Worm (Caenorhabditis elegans) whole organism, L3 larva: Measurements from ENCODE around the gene hosl-1.

Experiments
- fkh-10 ChIP-seq: sonication (generic microtip); optimal IDR thresholded peaks from 2 replicates; lab custom pipeline; 2017; ENCODE audit warnings: missing biosample characterization, missing genetic modification reagents, missing genetic modification characterization
- nhr-76 ChIP-seq: fragments of 150-350 bp; sonication (generic microtip); optimal IDR thresholded peaks from 5 replicates; lab custom pipeline; 2014; ENCODE audit warnings: missing biosample characterization, missing genetic modification characterization
- sea-2 ChIP-seq: fragments of 150-350 bp; sonication (generic microtip); optimal IDR thresholded peaks from 4 replicates; lab custom pipeline; 2014; ENCODE audit warnings: missing biosample characterization, missing genetic modification reagents, missing genetic modification characterization
- unc-62 ChIP-seq: fragments of 150-350 bp; sonication (generic microtip); optimal IDR thresholded peaks from 4 replicates; lab custom pipeline; 2014; ENCODE audit warnings: missing biosample characterization, missing genetic modification reagents, missing genetic modification characterization

DNA sequence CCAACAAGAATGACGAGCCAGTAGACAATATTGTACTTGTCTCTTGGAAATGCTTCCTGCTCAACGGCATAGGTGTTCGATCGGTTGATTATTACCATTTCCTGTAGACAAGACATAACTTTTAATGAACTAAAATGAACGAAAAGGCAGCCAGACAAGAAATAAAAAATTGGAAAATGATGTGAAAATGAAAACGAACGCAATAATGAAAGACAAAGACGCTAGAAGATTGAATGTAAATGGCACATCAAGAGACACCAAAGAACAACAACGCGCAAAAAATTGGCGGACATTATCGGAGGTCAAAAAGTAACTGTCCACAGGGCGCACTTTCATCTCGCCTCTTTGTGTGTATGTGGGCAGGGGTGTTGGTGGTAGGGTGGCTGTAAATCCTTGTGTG, 12.2 kb downstream of the hosl-1 start, which contains the start of gene ent-5:
- TF ChIP-seq sea-2 (no peak), nhr-76 (tag; lab: Kevin White, UChicago) (no peak), unc-62 (GFP tag; lab: Kevin White, UChicago) (no peak), fkh-10 (GFP tag; lab: Kevin White, UChicago) (no peak)
